Fruit fly (Drosophila melanogaster) whole organism, adult: Measurements from ENCODE around the gene CG33310.
A peak's percentile ranks its signal among the peaks of the same experiment; 100 is the strongest.

Experiments
- CG11617 ChIP-seq: fragments of 200-800 bp; sonication (Bioruptor generic); optimal IDR thresholded peaks from 2 replicates; lab custom pipeline; 2017; ENCODE audit warnings: mild to moderate bottlenecking, missing biosample characterization, missing genetic modification reagents, missing genetic modification characterization
- CG12768 ChIP-seq: fragments of 200-800 bp; sonication (Bioruptor generic); optimal IDR thresholded peaks from 2 replicates; lab custom pipeline; 2017; ENCODE audit warnings: missing biosample characterization, missing genetic modification characterization, mild to moderate bottlenecking, moderate library complexity, missing genetic modification reagents
- CG14711 ChIP-seq: fragments of 200-800 bp; sonication (Bioruptor generic); optimal IDR thresholded peaks from 2 replicates; lab custom pipeline; 2018; ENCODE audit warnings: missing biosample characterization, mild to moderate bottlenecking, missing genetic modification characterization, moderate library complexity
- CG1620 ChIP-seq: fragments of 200-800 bp; sonication (Bioruptor generic); optimal IDR thresholded peaks from 2 replicates; lab custom pipeline; 2016; ENCODE audit warnings: missing biosample characterization, missing genetic modification characterization
- CG33017 ChIP-seq: fragments of 200-800 bp; sonication (Bioruptor generic); optimal IDR thresholded peaks from 2 replicates; lab custom pipeline; 2018; ENCODE audit warnings: missing biosample characterization, mild to moderate bottlenecking, missing genetic modification characterization, moderate library complexity
- CG5204 ChIP-seq: fragments of 200-800 bp; sonication (Bioruptor generic); optimal IDR thresholded peaks from 2 replicates; lab custom pipeline; 2016; ENCODE audit warnings: missing biosample characterization, missing genetic modification characterization
- CG7045 ChIP-seq: fragments of 200-800 bp; sonication (Bioruptor generic); optimal IDR thresholded peaks from 2 replicates; lab custom pipeline; 2017; ENCODE audit warnings: missing biosample characterization, mild to moderate bottlenecking, missing genetic modification characterization
- CG7101 ChIP-seq: fragments of 200-800 bp; sonication (Bioruptor generic); optimal IDR thresholded peaks from 2 replicates; lab custom pipeline; 2018; ENCODE audit warnings: missing biosample characterization, mild to moderate bottlenecking, missing genetic modification characterization, moderate library complexity
- Clk ChIP-seq: fragments of 200-800 bp; sonication (Bioruptor generic); optimal IDR thresholded peaks from 2 replicates; lab custom pipeline; 2017; ENCODE audit warnings: missing biosample characterization, missing genetic modification characterization
- Crg-1 ChIP-seq: fragments of 200-800 bp; sonication (Bioruptor generic); optimal IDR thresholded peaks from 2 replicates; lab custom pipeline; 2016; ENCODE audit warnings: missing biosample characterization, missing genetic modification characterization
- Hr96 ChIP-seq: fragments of 200-800 bp; sonication (Bioruptor generic); optimal IDR thresholded peaks from 2 replicates; lab custom pipeline; 2016; ENCODE audit warnings: missing biosample characterization, missing genetic modification characterization
- Mnt ChIP-seq: fragments of 200-800 bp; sonication (Bioruptor generic); optimal IDR thresholded peaks from 2 replicates; lab custom pipeline; 2016; ENCODE audit warnings: missing biosample characterization, mild to moderate bottlenecking, missing genetic modification characterization
- bab1 ChIP-seq: fragments of 200-800 bp; sonication (Bioruptor generic); optimal IDR thresholded peaks from 3 replicates; lab custom pipeline; 2019; ENCODE audit warnings: missing biosample characterization, mild to moderate bottlenecking, missing genetic modification characterization, moderate library complexity
- cic ChIP-seq: fragments of 200-800 bp; sonication (Bioruptor generic); optimal IDR thresholded peaks from 2 replicates; lab custom pipeline; 2017; ENCODE audit warnings: missing biosample characterization, mild to moderate bottlenecking, missing genetic modification characterization, moderate library complexity
- cnc ChIP-seq, 2 experiments: fragments of >200 bp; optimal IDR thresholded peaks; 2 replicates each; lab custom pipeline; 2017
- kay ChIP-seq: fragments of 200-800 bp; sonication (Bioruptor generic); peaks from one replicate; lab custom pipeline; 2016; ENCODE audit warnings: missing biosample characterization, missing genetic modification characterization, borderline replicate concordance
- ovo ChIP-seq: fragments of 200-800 bp; sonication (Bioruptor generic); optimal IDR thresholded peaks from 2 replicates; lab custom pipeline; 2016; ENCODE audit warnings: missing biosample characterization, missing genetic modification characterization
- pad ChIP-seq: fragments of 200-800 bp; sonication (Bioruptor generic); optimal IDR thresholded peaks from 3 replicates; lab custom pipeline; 2017; ENCODE audit warnings: missing biosample characterization, missing genetic modification characterization, mild to moderate bottlenecking, moderate library complexity, missing genetic modification reagents
- tj ChIP-seq: fragments of 200-800 bp; sonication (Bioruptor generic); optimal IDR thresholded peaks from 3 replicates; lab custom pipeline; 2017; ENCODE audit warnings: missing biosample characterization, mild to moderate bottlenecking, missing genetic modification characterization, moderate library complexity
- toe ChIP-seq: fragments of 200-800 bp; sonication (Bioruptor generic); optimal IDR thresholded peaks from 2 replicates; lab custom pipeline; 2016; ENCODE audit warnings: missing biosample characterization, missing genetic modification characterization

Gene CG33310

dm6 chr2L:15011779-15012178, 14.9 kb upstream of the CG33310 start:
- TF ChIP-seq CG1620 (GFP tag; lab: Kevin White, UChicago) (no peak), CG11617 (GFP tag; lab: Kevin White, UChicago) (no peak), kay (GFP tag; lab: Kevin White, UChicago) (no peak), Hr96 (GFP tag; lab: Kevin White, UChicago) (no peak), CG5204 (GFP tag; lab: Kevin White, UChicago) (no peak)

- TF ChIP-seq cic (GFP tag; lab: Kevin White, UChicago) = peak; percentile 13
- TF ChIP-seq toe (GFP tag; lab: Kevin White, UChicago) = no peak
- TF ChIP-seq ovo (GFP tag; lab: Kevin White, UChicago) = no peak
- TF ChIP-seq Hr96 (GFP tag; lab: Kevin White, UChicago) = peak; percentile 2
Observed at dm6 chr2L:15013523-15013922, 13.2 kb upstream of the CG33310 start.

- no peak for TF ChIP-seq CG7045 (GFP tag; lab: Kevin White, UChicago)
- no peak for TF ChIP-seq CG7101 (tag; lab: Kevin White, UChicago)
- TF ChIP-seq CG33017 (tag; lab: Kevin White, UChicago) = no peak
- no peak for TF ChIP-seq Crg-1 (GFP tag; lab: Kevin White, UChicago)
- no peak for TF ChIP-seq CG5204 (GFP tag; lab: Kevin White, UChicago)
- TF ChIP-seq cic (GFP tag; lab: Kevin White, UChicago) = no peak
- no peak for TF ChIP-seq tj (GFP tag; lab: Kevin White, UChicago)
- TF ChIP-seq CG12768 (GFP tag; lab: Kevin White, UChicago) = no peak
- TF ChIP-seq cnc (optimal IDR thresholded peaks at IDR 0.05; lab: Kevin White, UChicago) = no peak
Observed at dm6 chr2L:15016031-15016430, 10.7 kb upstream of the CG33310 start, which contains the start of gene GABA-B-R1. Gene GABA-B-R1 (plus strand): TSS chr2L:15016331.

- TF ChIP-seq Hr96 (GFP tag; lab: Kevin White, UChicago) (no peak), kay (GFP tag; lab: Kevin White, UChicago) (peak; percentile 20)
Observed at dm6 chr2L:15031650-15032049, 5.0 kb downstream of the CG33310 start, which contains the start of gene CG31832. Gene CG31832 (minus strand): TSS chr2L:15031750.

- no peak for TF ChIP-seq ovo (GFP tag; lab: Kevin White, UChicago)
Observed at dm6 chr2L:15035366-15035765, 8.7 kb downstream of the CG33310 start, which contains the start of gene yellow-c. Gene yellow-c (plus strand): TSS chr2L:15035394.

- TF ChIP-seq CG14711 (no peak), cnc (optimal IDR thresholded peaks at IDR 0.05; lab: Kevin White, UChicago) (peak; percentile 79 to 86), kay (GFP tag; lab: Kevin White, UChicago) (peak; percentile 38), bab1 (GFP tag; lab: Kevin White, UChicago) (no peak), CG12768 (GFP tag; lab: Kevin White, UChicago) (no peak)
Observed at dm6 chr2L:15038339-15039308, 11.9 kb downstream of the CG33310 start, which contains the start of gene CIAPIN1. Gene CIAPIN1 (minus strand): TSS chr2L:15038861.

- TF ChIP-seq Clk (GFP tag; lab: Kevin White, UChicago) (no peak), CG1620 (GFP tag; lab: Kevin White, UChicago) (peak; percentile 56), cnc (optimal IDR thresholded peaks at IDR 0.05; lab: Kevin White, UChicago) (no peak), CG7045 (GFP tag; lab: Kevin White, UChicago) (no peak), Mnt (peak; percentile 18), CG14711 (peak; percentile 36), cic (GFP tag; lab: Kevin White, UChicago) (no peak), ovo (GFP tag; lab: Kevin White, UChicago) (no peak), CG33017 (tag; lab: Kevin White, UChicago) (no peak), CG5204 (GFP tag; lab: Kevin White, UChicago) (peak; percentile 12), kay (GFP tag; lab: Kevin White, UChicago) (no peak), CG7101 (tag; lab: Kevin White, UChicago) (peak; percentile 45), toe (GFP tag; lab: Kevin White, UChicago) (peak; percentile 41), Crg-1 (GFP tag; lab: Kevin White, UChicago) (peak; percentile 47), CG11617 (GFP tag; lab: Kevin White, UChicago) (no peak), Hr96 (GFP tag; lab: Kevin White, UChicago) (peak; percentile 61), bab1 (GFP tag; lab: Kevin White, UChicago) (peak; percentile 40), pad (GFP tag; lab: Kevin White, UChicago) (peak; percentile 54), CG12768 (GFP tag; lab: Kevin White, UChicago) (peak; percentile 15), tj (GFP tag; lab: Kevin White, UChicago) (no peak)
Observed at dm6 chr2L:15039309-15039772, 12.7 kb downstream of the CG33310 start.
